Worm (Caenorhabditis elegans) whole organism, midembryonic: ENCODE measurements around the gene glb-24.

Source experiments
- T22C8.4 ChIP-seq: fragments of 200-800 bp; sonication (Bioruptor generic); IDR thresholded peaks from 2 replicates; pipeline ENCODE4 v1.3.6; 2022; ENCODE audit warnings: missing genetic modification characterization, missing compliant biosample characterization
- cog-1 ChIP-seq: sonication (generic microtip); optimal IDR thresholded peaks from 2 replicates; lab custom pipeline; 2016; ENCODE audit warnings: missing genetic modification characterization, missing compliant biosample characterization
- flt-1 ChIP-seq: fragments of 200-800 bp; sonication (Bioruptor generic); IDR thresholded peaks from 2 replicates; pipeline ENCODE4 v1.3.6; 2022; ENCODE audit warnings: missing genetic modification characterization, missing compliant biosample characterization
- klf-2 ChIP-seq: fragments of 200-800 bp; sonication (Bioruptor generic); conservative IDR thresholded peaks from 2 replicates; pipeline ENCODE4 v1.3.6; 2022; ENCODE audit warnings: missing genetic modification reagents, missing genetic modification characterization, missing compliant biosample characterization
- med-1 ChIP-seq: sonication (generic microtip); optimal IDR thresholded peaks from 2 replicates; lab custom pipeline; 2017; ENCODE audit warnings: missing genetic modification characterization, mild to moderate bottlenecking, missing compliant biosample characterization, antibody characterized with exemption, missing genetic modification reagents; ENCODE audit not compliant: insufficient read depth
- ref-1 ChIP-seq: fragments of 200-800 bp; sonication (Bioruptor generic); conservative IDR thresholded peaks from 2 replicates; pipeline ENCODE4 v1.3.6; 2022; ENCODE audit warnings: missing genetic modification reagents, missing genetic modification characterization, missing compliant biosample characterization
- tab-1 ChIP-seq: fragments of 200-800 bp; sonication (Bioruptor generic); IDR thresholded peaks from 2 replicates; pipeline ENCODE4 v1.3.6; 2022; ENCODE audit warnings: missing genetic modification characterization, missing compliant biosample characterization
- ztf-23 ChIP-seq: fragments of 200-800 bp; sonication (Bioruptor generic); IDR thresholded peaks from 2 replicates; pipeline ENCODE4 v1.3.6; 2022; ENCODE audit warnings: missing genetic modification reagents, missing genetic modification characterization, missing compliant biosample characterization
- ztf-29 ChIP-seq: fragments of 200-800 bp; sonication (Bioruptor generic); IDR thresholded peaks from 2 replicates; pipeline ENCODE4 v1.3.6; 2022; ENCODE audit warnings: missing genetic modification reagents, missing genetic modification characterization, missing compliant biosample characterization

ce11 chrV:12897338-12897737 lies 11.6 kb upstream of the glb-24 start:
- TF ChIP-seq T22C8.4 (GFP tag; lab: Robert Waterston, UW) (no peak), ref-1 (GFP tag; lab: Robert Waterston, UW) (no peak), flt-1 (GFP tag; lab: Robert Waterston, UW) (no peak), ztf-23 (GFP tag; lab: Robert Waterston, UW) (no peak), klf-2 (no peak), tab-1 (GFP tag; lab: Robert Waterston, UW) (no peak), med-1 (GFP tag; lab: Kevin White, UChicago) (no peak), cog-1 (tag; lab: Kevin White, UChicago) (no peak), ztf-29 (GFP tag; lab: Robert Waterston, UW) (no peak)
